ENCODE assay signal across 1 fruit fly cellular context in genomic region chr3L:10951109-10951508, dm6.
A peak's percentile ranks its signal among the peaks of the same experiment; 100 is the strongest.
TF ChIP-seq lines count a peak whose summit lies in the region.

No protein-coding gene starts in this region.

TF ChIP-seq in whole organism, embryonic, 481 proteins besides CTCF, POLR2A, EP300 and RAD21 (continued from another document and continues in another):
- no peak for TF ChIP-seq pnt (GFP tag; optimal IDR thresholded peaks at IDR 0.05; lab: Kevin White, UChicago)
- TF ChIP-seq CG18011 (GFP tag; optimal IDR thresholded peaks at IDR 0.05; lab: Kevin White, UChicago), result no peak
- TF ChIP-seq CG3407 (GFP tag; optimal IDR thresholded peaks at IDR 0.05; lab: Kevin White, UChicago), result peak; percentile 3
- peak; percentile 56 for TF ChIP-seq Ets65A (GFP tag; lab: Kevin White, UChicago)
- no peak for TF ChIP-seq MTF-1 (GFP tag; optimal IDR thresholded peaks at IDR 0.05; lab: Kevin White, UChicago; ENCODE audit: borderline replicate concordance)
- no peak for TF ChIP-seq her (GFP tag; optimal IDR thresholded peaks at IDR 0.05; lab: Kevin White, UChicago)
- TF ChIP-seq bsh (GFP tag; optimal IDR thresholded peaks at IDR 0.05; lab: Kevin White, UChicago), result peak in 1 of 2 experiments; percentile 63
- no peak for TF ChIP-seq Myb (GFP tag; optimal IDR thresholded peaks at IDR 0.05; lab: Kevin White, UChicago)
- TF ChIP-seq CG3065 (GFP tag; optimal IDR thresholded peaks at IDR 0.05; lab: Kevin White, UChicago), result no peak
- TF ChIP-seq CG32532 (GFP tag; IDR thresholded peaks at IDR 0.05; lab: Robert Waterston, UW), result no peak
- TF ChIP-seq TFAM (GFP tag; optimal IDR thresholded peaks at IDR 0.05; lab: Kevin White, UChicago), result no peak
- no peak for TF ChIP-seq sisA (GFP tag; IDR thresholded peaks at IDR 0.05; lab: Robert Waterston, UW)
- TF ChIP-seq tup (GFP tag; optimal IDR thresholded peaks at IDR 0.05; lab: Kevin White, UChicago), result no peak
- TF ChIP-seq dysf (GFP tag; IDR thresholded peaks at IDR 0.05; lab: Robert Waterston, UW), result no peak
- peak; percentile 61 for TF ChIP-seq CG8388 (GFP tag; optimal IDR thresholded peaks at IDR 0.05; lab: Kevin White, UChicago)
- TF ChIP-seq CG33557 (GFP tag; optimal IDR thresholded peaks at IDR 0.05; lab: Kevin White, UChicago), result peak; percentile 57
- no peak for TF ChIP-seq hth (optimal IDR thresholded peaks at IDR 0.05; lab: Kevin White, UChicago)
- no peak for TF ChIP-seq peb (GFP tag; IDR thresholded peaks at IDR 0.05; lab: Robert Waterston, UW)
- no peak for TF ChIP-seq pzg (GFP tag; optimal IDR thresholded peaks at IDR 0.05; lab: Kevin White, UChicago)
- no peak for TF ChIP-seq zen2 (GFP tag; IDR thresholded peaks at IDR 0.05; lab: Robert Waterston, UW; ENCODE audit: partially characterized antibody)
- TF ChIP-seq CG17829 (tag; optimal IDR thresholded peaks at IDR 0.05; lab: Kevin White, UChicago), result peak; percentile 73
- TF ChIP-seq CG7839 (tag; optimal IDR thresholded peaks at IDR 0.05; lab: Kevin White, UChicago), result peak; percentile 44
- TF ChIP-seq CG14860 (GFP tag; IDR thresholded peaks at IDR 0.05; lab: Robert Waterston, UW; ENCODE audit: partially characterized antibody), result no peak
- peak; percentile 86 for TF ChIP-seq CG18262 (tag; optimal IDR thresholded peaks at IDR 0.05; lab: Kevin White, UChicago)
- TF ChIP-seq CG10979 (tag; optimal IDR thresholded peaks at IDR 0.05; lab: Kevin White, UChicago), result peak; percentile 82
- TF ChIP-seq nom (GFP tag; optimal IDR thresholded peaks at IDR 0.05; lab: Kevin White, UChicago), result no peak
- no peak for TF ChIP-seq CG6683 (GFP tag; optimal IDR thresholded peaks at IDR 0.05; lab: Kevin White, UChicago)
- TF ChIP-seq Rfx (GFP tag; IDR thresholded peaks at IDR 0.05; lab: Robert Waterston, UW), result no peak
- no peak for TF ChIP-seq CG33213 (GFP tag; optimal IDR thresholded peaks at IDR 0.05; lab: Kevin White, UChicago)
- TF ChIP-seq CG34376 (GFP tag; optimal IDR thresholded peaks at IDR 0.05; lab: Kevin White, UChicago), result no peak
- no peak for TF ChIP-seq CG6791 (GFP tag; IDR thresholded peaks at IDR 0.05; lab: Robert Waterston, UW; ENCODE audit: partially characterized antibody)
- no peak for TF ChIP-seq wdn (GFP tag; IDR thresholded peaks at IDR 0.05; lab: Robert Waterston, UW)
- no peak for TF ChIP-seq ash1 (GFP tag; optimal IDR thresholded peaks at IDR 0.05; lab: Kevin White, UChicago)
- no peak for TF ChIP-seq Adf1 (GFP tag; IDR thresholded peaks at IDR 0.05; lab: Robert Waterston, UW)
- TF ChIP-seq CG11504 (tag; optimal IDR thresholded peaks at IDR 0.05; lab: Kevin White, UChicago), result peak; percentile 80
- peak; percentile 62 for TF ChIP-seq grau (tag; optimal IDR thresholded peaks at IDR 0.05; lab: Kevin White, UChicago)
- no peak for TF ChIP-seq bigmax (GFP tag; optimal IDR thresholded peaks at IDR 0.05; lab: Kevin White, UChicago)
- no peak for TF ChIP-seq CG3847 (GFP tag; IDR thresholded peaks at IDR 0.05; lab: Robert Waterston, UW)
- no peak for TF ChIP-seq CG9797 (GFP tag; optimal IDR thresholded peaks at IDR 0.05; lab: Kevin White, UChicago)
- TF ChIP-seq Sox100B (GFP tag; optimal IDR thresholded peaks at IDR 0.05; lab: Kevin White, UChicago), result peak; percentile 67
- TF ChIP-seq dmrt11E (tag; optimal IDR thresholded peaks at IDR 0.05; lab: Kevin White, UChicago), result peak; percentile 80
- TF ChIP-seq ems (GFP tag; optimal IDR thresholded peaks at IDR 0.05; lab: Kevin White, UChicago), result no peak
- no peak for TF ChIP-seq CrebB (tag; optimal IDR thresholded peaks at IDR 0.05; lab: Kevin White, UChicago)
- TF ChIP-seq Spps (tag; optimal IDR thresholded peaks at IDR 0.05; lab: Kevin White, UChicago), result peak; percentile 43
- TF ChIP-seq Ssrp (tag; optimal IDR thresholded peaks at IDR 0.05; lab: Kevin White, UChicago), result peak; percentile 66
- no peak for TF ChIP-seq CG4328 (GFP tag; optimal IDR thresholded peaks at IDR 0.05; lab: Kevin White, UChicago)
- peak; percentile 59 for TF ChIP-seq CG2678 (tag; optimal IDR thresholded peaks at IDR 0.05; lab: Kevin White, UChicago)
- no peak for TF ChIP-seq Six4 (GFP tag; optimal IDR thresholded peaks at IDR 0.05; lab: Kevin White, UChicago)
- no peak for TF ChIP-seq gfzf (GFP tag; optimal IDR thresholded peaks at IDR 0.05; lab: Kevin White, UChicago)
- no peak for TF ChIP-seq NFAT (GFP tag; IDR thresholded peaks at IDR 0.05; lab: Robert Waterston, UW)
- no peak for TF ChIP-seq CG17912 (GFP tag; optimal IDR thresholded peaks at IDR 0.05; lab: Kevin White, UChicago)
- TF ChIP-seq Hr51 (GFP tag; optimal IDR thresholded peaks at IDR 0.05; lab: Kevin White, UChicago), result peak in 1 of 2 experiments; percentile 42
- no peak for TF ChIP-seq wor (GFP tag; IDR thresholded peaks at IDR 0.05; lab: Robert Waterston, UW)
- no peak for TF ChIP-seq fru (optimal IDR thresholded peaks at IDR 0.05; lab: Kevin White, UChicago)
- no peak for TF ChIP-seq tna (GFP tag; IDR thresholded peaks at IDR 0.05; lab: Robert Waterston, UW; ENCODE audit: partially characterized antibody)
- TF ChIP-seq wek (GFP tag; optimal IDR thresholded peaks at IDR 0.05; lab: Kevin White, UChicago), result no peak
- no peak for TF ChIP-seq CG32767 (GFP tag; IDR thresholded peaks at IDR 0.05; lab: Robert Waterston, UW)
- no peak for TF ChIP-seq Hey (tag; optimal IDR thresholded peaks at IDR 0.05; lab: Kevin White, UChicago)
- TF ChIP-seq Mes4 (GFP tag; optimal IDR thresholded peaks at IDR 0.05; lab: Kevin White, UChicago), result no peak
- TF ChIP-seq CG10431 (GFP tag; optimal IDR thresholded peaks at IDR 0.05; lab: Kevin White, UChicago), result no peak
- TF ChIP-seq CG15011 (GFP tag; optimal IDR thresholded peaks at IDR 0.05; lab: Kevin White, UChicago), result no peak
- TF ChIP-seq CG13775 (GFP tag; optimal IDR thresholded peaks at IDR 0.05; lab: Kevin White, UChicago), result no peak
- TF ChIP-seq dm (GFP tag; optimal IDR thresholded peaks at IDR 0.05; lab: Kevin White, UChicago), result no peak
- no peak for TF ChIP-seq stc (GFP tag; IDR thresholded peaks at IDR 0.05; lab: Robert Waterston, UW)
- no peak for TF ChIP-seq p53 (GFP tag; optimal IDR thresholded peaks at IDR 0.05; lab: Kevin White, UChicago)
- no peak for TF ChIP-seq HLH3B (GFP tag; IDR thresholded peaks at IDR 0.05; lab: Robert Waterston, UW)
- TF ChIP-seq CG18476 (GFP tag; optimal IDR thresholded peaks at IDR 0.05; lab: Kevin White, UChicago), result no peak
- TF ChIP-seq CG10209 (GFP tag; optimal IDR thresholded peaks at IDR 0.05; lab: Kevin White, UChicago), result peak; percentile 23
- no peak for TF ChIP-seq tx (GFP tag; optimal IDR thresholded peaks at IDR 0.05; lab: Kevin White, UChicago)
- TF ChIP-seq BEAF-32 (GFP tag; optimal IDR thresholded peaks at IDR 0.05; lab: Kevin White, UChicago), result no peak
- TF ChIP-seq sc (optimal IDR thresholded peaks at IDR 0.05; lab: Kevin White, UChicago), result no peak
- TF ChIP-seq sc (GFP tag; optimal IDR thresholded peaks at IDR 0.05; lab: Kevin White, UChicago), result peak; percentile 40
- TF ChIP-seq CG2889 (GFP tag; IDR thresholded peaks at IDR 0.05; lab: Robert Waterston, UW), result no peak
- no peak for TF ChIP-seq CG11093 (GFP tag; IDR thresholded peaks at IDR 0.05; lab: Robert Waterston, UW)
- TF ChIP-seq CG10267 (tag; optimal IDR thresholded peaks at IDR 0.05; lab: Kevin White, UChicago), result peak; percentile 61
- no peak for TF ChIP-seq CG3726 (GFP tag; IDR thresholded peaks at IDR 0.05; lab: Robert Waterston, UW)
- TF ChIP-seq CG14710 (tag; optimal IDR thresholded peaks at IDR 0.05; lab: Kevin White, UChicago), result peak; percentile 63
- TF ChIP-seq pros (GFP tag; optimal IDR thresholded peaks at IDR 0.05; lab: Kevin White, UChicago), result no peak
- TF ChIP-seq crol (GFP tag; IDR thresholded peaks at IDR 0.05; lab: Robert Waterston, UW), result no peak
- no peak for TF ChIP-seq tgo (GFP tag; IDR thresholded peaks at IDR 0.05; lab: Robert Waterston, UW)
- no peak for TF ChIP-seq Taf1 (GFP tag; IDR thresholded peaks at IDR 0.05; lab: Robert Waterston, UW)
- TF ChIP-seq gt (GFP tag; IDR thresholded peaks at IDR 0.05; lab: Robert Waterston, UW), result no peak
- TF ChIP-seq Pdp1 (GFP tag; optimal IDR thresholded peaks at IDR 0.05; lab: Kevin White, UChicago), result no peak
- TF ChIP-seq cas (GFP tag; IDR thresholded peaks at IDR 0.05; lab: Robert Waterston, UW), result no peak
- no peak for TF ChIP-seq CG8089 (GFP tag; optimal IDR thresholded peaks at IDR 0.05; lab: Kevin White, UChicago)
- TF ChIP-seq sug (tag; optimal IDR thresholded peaks at IDR 0.05; lab: Kevin White, UChicago), result no peak
- TF ChIP-seq CG12942 (GFP tag; optimal IDR thresholded peaks at IDR 0.05; lab: Kevin White, UChicago), result no peak
- TF ChIP-seq abd-A (tag; optimal IDR thresholded peaks at IDR 0.05; lab: Kevin White, UChicago), result no peak
- TF ChIP-seq mirr (GFP tag; optimal IDR thresholded peaks at IDR 0.05; lab: Kevin White, UChicago), result no peak
- no peak for TF ChIP-seq sima (GFP tag; optimal IDR thresholded peaks at IDR 0.05; lab: Kevin White, UChicago)
- TF ChIP-seq CG17328 (GFP tag; IDR thresholded peaks at IDR 0.05; lab: Robert Waterston, UW), result no peak
- TF ChIP-seq D19A (tag; optimal IDR thresholded peaks at IDR 0.05; lab: Kevin White, UChicago), result peak; percentile 69
- no peak for TF ChIP-seq CG18619 (GFP tag; optimal IDR thresholded peaks at IDR 0.05; lab: Kevin White, UChicago)
- no peak for TF ChIP-seq Ravus (GFP tag; IDR thresholded peaks at IDR 0.05; lab: Robert Waterston, UW)
- peak; percentile 4 for TF ChIP-seq CG30403 (GFP tag; optimal IDR thresholded peaks at IDR 0.05; lab: Kevin White, UChicago)
- TF ChIP-seq dmrt99B (tag; optimal IDR thresholded peaks at IDR 0.05; lab: Kevin White, UChicago), result peak; percentile 54
- TF ChIP-seq CG17186 (GFP tag; optimal IDR thresholded peaks at IDR 0.05; lab: Kevin White, UChicago), result no peak
- peak; percentile 48 for TF ChIP-seq CG17359 (tag; optimal IDR thresholded peaks at IDR 0.05; lab: Kevin White, UChicago)
- peak; percentile 80 for TF ChIP-seq CG31441 (GFP tag; IDR thresholded peaks at IDR 0.05; lab: Robert Waterston, UW)
- TF ChIP-seq CG6813 (GFP tag; optimal IDR thresholded peaks at IDR 0.05; lab: Kevin White, UChicago), result peak; percentile 23
- TF ChIP-seq nerfin-1 (tag; optimal IDR thresholded peaks at IDR 0.05; lab: Kevin White, UChicago), result peak; percentile 26
- TF ChIP-seq Kr (GFP tag; optimal IDR thresholded peaks at IDR 0.05; lab: Kevin White, UChicago), result no peak
- TF ChIP-seq Usf (GFP tag; optimal IDR thresholded peaks at IDR 0.05; lab: Kevin White, UChicago), result no peak
- peak; percentile 3 for TF ChIP-seq CG1233 (GFP tag; optimal IDR thresholded peaks at IDR 0.05; lab: Kevin White, UChicago)
- TF ChIP-seq inv (GFP tag; IDR thresholded peaks at IDR 0.05; lab: Robert Waterston, UW; ENCODE audit: partially characterized antibody), result no peak
- TF ChIP-seq ac (GFP tag; optimal IDR thresholded peaks at IDR 0.05; lab: Kevin White, UChicago), result no peak
- TF ChIP-seq YL-1 (GFP tag; optimal IDR thresholded peaks at IDR 0.05; lab: Kevin White, UChicago), result no peak
- no peak for TF ChIP-seq Dfd (GFP tag; optimal IDR thresholded peaks at IDR 0.05; lab: Kevin White, UChicago)
- no peak for TF ChIP-seq CG10274 (GFP tag; optimal IDR thresholded peaks at IDR 0.05; lab: Kevin White, UChicago)
- TF ChIP-seq zfh1 (GFP tag; IDR thresholded peaks at IDR 0.05; lab: Robert Waterston, UW), result no peak
- TF ChIP-seq Ptx1 (GFP tag; IDR thresholded peaks at IDR 0.05; lab: Robert Waterston, UW), result 0 out of 2 replicates have a peak, but pooled peaks have one; percentile 7
- TF ChIP-seq CG8924 (tag; optimal IDR thresholded peaks at IDR 0.05; lab: Kevin White, UChicago), result peak; percentile 59
- peak; percentile 3 for TF ChIP-seq CG2875 (GFP tag; optimal IDR thresholded peaks at IDR 0.05; lab: Kevin White, UChicago)
- no peak for TF ChIP-seq chn (GFP tag; optimal IDR thresholded peaks at IDR 0.05; lab: Kevin White, UChicago)
- TF ChIP-seq CG4424 (GFP tag; optimal IDR thresholded peaks at IDR 0.05; lab: Kevin White, UChicago), result peak; percentile 9
- peak; percentile 42 for TF ChIP-seq Oli (tag; optimal IDR thresholded peaks at IDR 0.05; lab: Kevin White, UChicago)
- no peak for TF ChIP-seq CG7271 (tag; optimal IDR thresholded peaks at IDR 0.05; lab: Kevin White, UChicago)
- no peak for TF ChIP-seq vnd (GFP tag; IDR thresholded peaks at IDR 0.05; lab: Robert Waterston, UW; ENCODE audit: partially characterized antibody)
- TF ChIP-seq Tbp (GFP tag; optimal IDR thresholded peaks at IDR 0.05; lab: Kevin White, UChicago), result no peak
- no peak for TF ChIP-seq hkb (optimal IDR thresholded peaks at IDR 0.05; lab: Kevin White, UChicago)
- TF ChIP-seq hkb (GFP tag; IDR thresholded peaks at IDR 0.05; lab: Robert Waterston, UW), result no peak
- no peak for TF ChIP-seq CG1832 (GFP tag; optimal IDR thresholded peaks at IDR 0.05; lab: Kevin White, UChicago)
- no peak for TF ChIP-seq CG9876 (GFP tag; optimal IDR thresholded peaks at IDR 0.05; lab: Kevin White, UChicago)
- TF ChIP-seq Optix (GFP tag; IDR thresholded peaks at IDR 0.05; lab: Robert Waterston, UW), result no peak
- TF ChIP-seq CG3995 (GFP tag; optimal IDR thresholded peaks at IDR 0.05; lab: Kevin White, UChicago), result no peak
- peak; percentile 13 for TF ChIP-seq CG6254 (GFP tag; optimal IDR thresholded peaks at IDR 0.05; lab: Kevin White, UChicago)
- no peak for TF ChIP-seq CG6654 (GFP tag; optimal IDR thresholded peaks at IDR 0.05; lab: Kevin White, UChicago)
- no peak for TF ChIP-seq NC2β (GFP tag; optimal IDR thresholded peaks at IDR 0.05; lab: Kevin White, UChicago)
- TF ChIP-seq CG12769 (tag; optimal IDR thresholded peaks at IDR 0.05; lab: Kevin White, UChicago), result no peak
- TF ChIP-seq trh (GFP tag; optimal IDR thresholded peaks at IDR 0.05; lab: Kevin White, UChicago), result no peak
- no peak for TF ChIP-seq ato (GFP tag; IDR thresholded peaks at IDR 0.05; lab: Robert Waterston, UW; ENCODE audit: partially characterized antibody)
- no peak for TF ChIP-seq corto (GFP tag; optimal IDR thresholded peaks at IDR 0.05; lab: Kevin White, UChicago)
- TF ChIP-seq CG17361 (GFP tag; IDR thresholded peaks at IDR 0.05; lab: Robert Waterston, UW), result peak; percentile 78
- no peak for TF ChIP-seq chif (GFP tag; optimal IDR thresholded peaks at IDR 0.05; lab: Kevin White, UChicago)
- no peak for TF ChIP-seq disco-r (GFP tag; optimal IDR thresholded peaks at IDR 0.05; lab: Kevin White, UChicago)
- TF ChIP-seq chinmo (GFP tag; IDR thresholded peaks at IDR 0.05; lab: Robert Waterston, UW; ENCODE audit: partially characterized antibody), result no peak
- TF ChIP-seq Sox102F (GFP tag; optimal IDR thresholded peaks at IDR 0.05; lab: Kevin White, UChicago), result peak; percentile 65
- TF ChIP-seq Ada2b (GFP tag; IDR thresholded peaks at IDR 0.05; lab: Robert Waterston, UW), result no peak
- peak; percentile 63 for TF ChIP-seq CG15601 (tag; optimal IDR thresholded peaks at IDR 0.05; lab: Kevin White, UChicago)
